Worm (Caenorhabditis elegans): ENCODE data around the gene srx-4.

ce11 chrV:682031-682430 is 10.5 kb downstream of the srx-4 start, which contains the start of gene srx-23:
- no peak for TF ChIP-seq tra-4 (tag; optimal IDR thresholded peaks at IDR 0.05)
- no peak for TF ChIP-seq pes-1 (GFP tag; IDR thresholded peaks at IDR 0.05)
- no peak for TF ChIP-seq flt-1 (GFP tag; IDR thresholded peaks at IDR 0.05)
- TF ChIP-seq ama-1 (optimal IDR thresholded peaks at IDR 0.05): no peak
- TF ChIP-seq tbx-37 (GFP tag; conservative IDR thresholded peaks at IDR 0.05): no peak
- TF ChIP-seq hnd-1 (tag; optimal IDR thresholded peaks at IDR 0.05): no peak
- TF ChIP-seq hmbx-1 (tag; optimal IDR thresholded peaks at IDR 0.05): no peak
- TF ChIP-seq ceh-13 (GFP tag; optimal IDR thresholded peaks at IDR 0.05): no peak
- TF ChIP-seq aly-1 (tag; optimal IDR thresholded peaks at IDR 0.05): no peak
- TF ChIP-seq sea-1 (GFP tag; conservative IDR thresholded peaks at IDR 0.05): no peak
- TF ChIP-seq B0310.2 (tag; optimal IDR thresholded peaks at IDR 0.05): no peak
- TF ChIP-seq F13C5.2 (tag; optimal IDR thresholded peaks at IDR 0.05): no peak
- no peak for TF ChIP-seq hmg-4 (GFP tag; optimal IDR thresholded peaks at IDR 0.05)

Data from whole organism, early embryonic.